Worm (Caenorhabditis elegans) whole organism, L3 larva: Measurements from ENCODE around the gene D2023.6.

Source experiments
- R02D3.7 ChIP-seq: fragments of 150-350 bp; optimal IDR thresholded peaks from 2 replicates; lab custom pipeline; 2014; ENCODE audit warnings: missing biosample characterization, missing genetic modification characterization
- ZK546.5 ChIP-seq: sonication (generic microtip); optimal IDR thresholded peaks from 2 replicates; lab custom pipeline; 2017; ENCODE audit warnings: missing biosample characterization, missing genetic modification characterization
- aly-2 ChIP-seq: fragments of 150-350 bp; optimal IDR thresholded peaks from 2 replicates; lab custom pipeline; 2014; ENCODE audit warnings: missing biosample characterization, missing genetic modification characterization
- ama-1 ChIP-seq: fragments of 150-350 bp; optimal IDR thresholded peaks from 2 replicates; lab custom pipeline; 2018
- ceh-16 ChIP-seq: sonication (generic microtip); optimal IDR thresholded peaks from 2 replicates; lab custom pipeline; 2017; ENCODE audit warnings: missing biosample characterization, missing genetic modification characterization
- ceh-82 ChIP-seq: fragments of 150-350 bp; optimal IDR thresholded peaks from 2 replicates; lab custom pipeline; 2014; ENCODE audit warnings: missing biosample characterization, missing genetic modification characterization
- daf-12 ChIP-seq: fragments of 150-350 bp; optimal IDR thresholded peaks from 2 replicates; lab custom pipeline; 2014; ENCODE audit warnings: missing biosample characterization, missing genetic modification reagents, missing genetic modification characterization
- egl-27 ChIP-seq: sonication (generic microtip); optimal IDR thresholded peaks from 4 replicates; lab custom pipeline; 2017; ENCODE audit warnings: missing biosample characterization, missing genetic modification reagents, missing genetic modification characterization
- egl-5 ChIP-seq: fragments of 150-350 bp; optimal IDR thresholded peaks from 2 replicates; lab custom pipeline; 2017; ENCODE audit warnings: missing biosample characterization, missing genetic modification reagents, missing genetic modification characterization, inconsistent platforms
- elt-2 ChIP-seq: sonication (generic microtip); optimal IDR thresholded peaks from 2 replicates; lab custom pipeline; 2016; ENCODE audit warnings: missing genetic modification reagents, mild to moderate bottlenecking, missing genetic modification characterization, missing compliant biosample characterization
- elt-3 ChIP-seq, 3 experiments: fragments of 150-350 bp in 1 of 3; sonication (generic microtip) in 2 of 3; optimal IDR thresholded peaks; 2 replicates in 2 of 3; 4 replicates in 1 of 3; lab custom pipeline; 2014 to 2017; ENCODE audit warnings: missing biosample characterization in 3 of 3, missing genetic modification characterization in 3 of 3
- eor-1 ChIP-seq, 2 experiments: fragments of 150-350 bp; optimal IDR thresholded peaks; 2 replicates each; lab custom pipeline; 2014 to 2018; ENCODE audit warnings: missing biosample characterization in 2 of 2, missing genetic modification characterization in 2 of 2
- fkh-10 ChIP-seq: sonication (generic microtip); optimal IDR thresholded peaks from 2 replicates; lab custom pipeline; 2017; ENCODE audit warnings: missing biosample characterization, missing genetic modification reagents, missing genetic modification characterization
- fkh-2 ChIP-seq: fragments of 150-350 bp; optimal IDR thresholded peaks from 2 replicates; lab custom pipeline; 2014; ENCODE audit warnings: missing biosample characterization, missing genetic modification reagents, missing genetic modification characterization
- hmg-11 ChIP-seq: sonication (generic microtip); optimal IDR thresholded peaks from 2 replicates; lab custom pipeline; 2016; ENCODE audit warnings: missing genetic modification characterization, missing compliant biosample characterization
- lin-15B ChIP-seq: fragments of 150-350 bp; optimal IDR thresholded peaks from 2 replicates; lab custom pipeline; 2014; ENCODE audit warnings: missing biosample characterization, missing genetic modification characterization
- lsy-12 ChIP-seq: sonication (generic microtip); optimal IDR thresholded peaks from 2 replicates; lab custom pipeline; 2016; ENCODE audit warnings: mild to moderate bottlenecking, missing genetic modification characterization, missing compliant biosample characterization
- mdl-1 ChIP-seq: fragments of 150-350 bp; optimal IDR thresholded peaks from 2 replicates; lab custom pipeline; 2014; ENCODE audit warnings: missing biosample characterization, missing genetic modification characterization
- nfya-1 ChIP-seq: sonication (generic microtip); optimal IDR thresholded peaks from 2 replicates; lab custom pipeline; 2017; ENCODE audit warnings: missing genetic modification characterization, mild to moderate bottlenecking, missing compliant biosample characterization, antibody characterized with exemption, moderate library complexity; ENCODE audit not compliant: insufficient read depth
- nhr-11 ChIP-seq: fragments of 150-350 bp; optimal IDR thresholded peaks from 2 replicates; lab custom pipeline; 2014; ENCODE audit warnings: missing biosample characterization, missing genetic modification characterization
- nhr-23 ChIP-seq: fragments of 150-350 bp; optimal IDR thresholded peaks from 2 replicates; lab custom pipeline; 2014; ENCODE audit warnings: missing biosample characterization, missing genetic modification reagents, missing genetic modification characterization
- nhr-237 ChIP-seq: fragments of 150-350 bp; optimal IDR thresholded peaks from 2 replicates; lab custom pipeline; 2014; ENCODE audit warnings: missing biosample characterization, missing genetic modification characterization
- nhr-25 ChIP-seq: sonication (generic microtip); optimal IDR thresholded peaks from 2 replicates; lab custom pipeline; 2017; ENCODE audit warnings: missing biosample characterization, missing genetic modification characterization
- nhr-28 ChIP-seq: fragments of 150-350 bp; optimal IDR thresholded peaks from 2 replicates; lab custom pipeline; 2014; ENCODE audit warnings: missing biosample characterization, missing genetic modification characterization
- nhr-43 ChIP-seq: sonication (generic microtip); optimal IDR thresholded peaks from 2 replicates; lab custom pipeline; 2016; ENCODE audit warnings: mild to moderate bottlenecking, missing genetic modification characterization, missing compliant biosample characterization; ENCODE audit not compliant: poor library complexity, severe bottlenecking
- nhr-76 ChIP-seq: fragments of 150-350 bp; sonication (generic microtip); optimal IDR thresholded peaks from 5 replicates; lab custom pipeline; 2014; ENCODE audit warnings: missing biosample characterization, missing genetic modification characterization
- nhr-77 ChIP-seq: fragments of 150-350 bp; optimal IDR thresholded peaks from 2 replicates; lab custom pipeline; 2014; ENCODE audit warnings: missing biosample characterization, missing genetic modification characterization
- pha-4 ChIP-seq: fragments of 150-350 bp; optimal IDR thresholded peaks from 2 replicates; lab custom pipeline; 2014; ENCODE audit warnings: missing biosample characterization, missing genetic modification reagents, missing genetic modification characterization
- skn-1 ChIP-seq: fragments of 150-350 bp; optimal IDR thresholded peaks from 2 replicates; lab custom pipeline; 2014; ENCODE audit warnings: missing biosample characterization, missing genetic modification characterization
- snpc-4 ChIP-seq: fragments of 150-350 bp; optimal IDR thresholded peaks from 2 replicates; lab custom pipeline; 2014; ENCODE audit warnings: missing biosample characterization, missing genetic modification characterization
- tbx-2 ChIP-seq: sonication (generic microtip); optimal IDR thresholded peaks from 2 replicates; lab custom pipeline; 2016; ENCODE audit warnings: mild to moderate bottlenecking, missing genetic modification characterization, missing compliant biosample characterization
- unc-39 ChIP-seq: sonication (generic microtip); optimal IDR thresholded peaks from 4 replicates; lab custom pipeline; 2017; ENCODE audit warnings: missing biosample characterization, missing genetic modification characterization
- unc-62 ChIP-seq: fragments of 150-350 bp; sonication (generic microtip); optimal IDR thresholded peaks from 4 replicates; lab custom pipeline; 2014; ENCODE audit warnings: missing biosample characterization, missing genetic modification reagents, missing genetic modification characterization
- ztf-11 ChIP-seq: fragments of 150-350 bp; optimal IDR thresholded peaks from 2 replicates; lab custom pipeline; 2014; ENCODE audit warnings: missing biosample characterization, missing genetic modification characterization
- ztf-4 ChIP-seq: fragments of 150-350 bp; optimal IDR thresholded peaks from 2 replicates; lab custom pipeline; 2014; ENCODE audit warnings: missing biosample characterization, missing genetic modification characterization

The D2023.6 gene

DNA sequence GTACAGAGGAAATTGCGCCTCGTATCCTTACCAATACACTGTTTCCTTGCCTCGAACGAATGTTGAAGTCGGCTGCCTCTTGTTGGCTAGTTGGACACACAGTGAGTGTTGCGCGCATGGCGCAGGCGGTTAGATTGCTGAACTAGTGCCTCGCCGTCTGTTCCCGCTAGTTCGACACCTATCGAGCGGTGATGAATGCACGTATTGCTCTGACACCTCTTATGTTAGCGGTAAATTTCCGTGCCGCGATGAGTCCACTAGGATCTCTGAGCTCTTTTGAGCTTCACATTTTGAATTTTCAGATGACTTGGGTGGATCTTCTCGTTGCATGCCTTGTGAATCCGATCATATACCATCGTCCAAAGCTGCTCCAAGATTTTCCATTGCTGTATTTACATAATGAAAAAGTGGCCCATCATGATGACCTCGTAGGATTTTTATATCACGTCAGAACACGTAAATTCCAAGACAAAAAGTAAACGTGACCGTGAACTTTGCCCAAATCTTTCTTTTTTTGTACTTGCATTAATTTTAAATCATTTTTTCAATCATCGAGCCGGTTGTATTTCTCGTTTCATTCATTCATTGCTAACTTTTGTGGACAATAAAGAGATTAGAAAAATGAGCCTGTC lies 44.2 kb upstream of the D2023.6 start, which contains the start of gene F55A11.11 (continued):
- TF ChIP-seq tbx-2 = peak; percentile 78
- peak in 1 of 3 experiments; percentile 4 for TF ChIP-seq elt-3 (tag; optimal IDR thresholded peaks at IDR 0.05; lab: Kevin White, UChicago)
- TF ChIP-seq lsy-12 (tag; lab: Kevin White, UChicago) = peak; percentile 85
- peak; percentile 58 for TF ChIP-seq nfya-1 (tag; lab: Kevin White, UChicago)
- no peak for TF ChIP-seq ceh-82 (tag; lab: Kevin White, UChicago)
- TF ChIP-seq nhr-25 = peak; percentile 65
- peak; percentile 75 for TF ChIP-seq ztf-4
- TF ChIP-seq egl-5 (tag; lab: Kevin White, UChicago) = peak; percentile 64
- no peak for TF ChIP-seq fkh-2 (tag; lab: Kevin White, UChicago)
- no peak for TF ChIP-seq nhr-76 (tag; lab: Kevin White, UChicago)
- TF ChIP-seq R02D3.7 = peak; percentile 13
- peak; percentile 80 for TF ChIP-seq ama-1 (lab: Kevin White, UChicago)
- TF ChIP-seq nhr-23 (tag; lab: Kevin White, UChicago) = peak; percentile 60

DNA sequence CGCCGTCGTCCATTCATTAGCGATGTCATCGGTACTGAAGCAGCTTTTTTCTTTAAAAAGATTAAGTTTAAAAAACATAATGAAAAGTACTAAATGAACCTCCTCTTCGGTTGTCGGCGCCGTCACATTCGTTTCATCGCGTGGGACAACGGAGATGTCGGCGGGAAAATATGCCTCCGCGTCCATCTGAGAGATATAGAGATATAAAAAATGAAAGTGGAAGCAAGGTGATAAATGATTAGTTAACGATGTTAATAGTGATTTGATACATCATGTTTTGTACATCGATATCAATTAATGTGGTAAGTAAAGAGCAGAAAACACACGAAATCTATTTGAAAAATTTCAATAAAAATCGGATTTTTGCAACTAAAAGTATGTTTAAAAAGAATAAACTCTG lies 39.9 kb upstream of the D2023.6 start, which contains the start of gene F55A11.7:
Gene F55A11.7, minus strand, starts transcription at position 186 of the 400 bp plus-strand sequence.
- TF ChIP-seq aly-2 (tag; lab: Kevin White, UChicago) = no peak
- no peak for TF ChIP-seq mdl-1
- no peak for TF ChIP-seq egl-27 (tag; lab: Kevin White, UChicago)
- no peak for TF ChIP-seq nhr-11

DNA sequence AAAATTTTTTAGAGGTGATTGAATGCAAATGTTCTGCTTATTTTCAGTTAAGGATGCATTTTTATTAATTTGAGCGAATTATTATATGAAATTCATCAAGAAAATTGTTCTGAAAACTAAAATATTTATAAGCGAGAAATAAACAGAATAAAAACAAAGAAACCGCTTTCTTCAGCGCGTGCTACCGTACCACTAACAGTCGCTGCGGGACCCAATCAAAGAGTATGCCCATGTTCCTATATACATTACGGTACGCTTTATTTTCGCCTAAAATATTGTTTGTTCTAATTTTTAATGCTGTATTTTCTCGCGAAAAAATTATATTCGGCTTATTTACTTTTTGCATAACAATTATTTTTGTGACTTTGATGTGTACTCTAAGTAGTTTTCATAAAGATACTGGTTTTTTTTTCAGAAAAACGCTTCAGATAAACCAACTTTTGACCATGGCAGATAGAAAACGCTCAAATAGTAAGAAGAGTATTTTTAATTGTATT lies 39.4 kb upstream of the D2023.6 start, which contains the start of gene F55A11.8:
Gene F55A11.8, plus strand, starts transcription at position 447 of the 497 bp plus-strand sequence.
- TF ChIP-seq elt-2 (tag; lab: Kevin White, UChicago) = no peak
- TF ChIP-seq egl-27 (tag; lab: Kevin White, UChicago) = no peak
- no peak for TF ChIP-seq mdl-1
- no peak for TF ChIP-seq unc-62 (GFP tag; lab: Kevin White, UChicago)
- no peak for TF ChIP-seq fkh-10 (GFP tag; lab: Kevin White, UChicago)
- no peak for TF ChIP-seq hmg-11 (tag; lab: Kevin White, UChicago)
- TF ChIP-seq nhr-11 = no peak
- TF ChIP-seq ceh-82 (tag; lab: Kevin White, UChicago) = no peak
- TF ChIP-seq eor-1 (tag; optimal IDR thresholded peaks at IDR 0.05; lab: Kevin White, UChicago) = no peak
- TF ChIP-seq pha-4 (tag; lab: Kevin White, UChicago) = no peak
- TF ChIP-seq nfya-1 (tag; lab: Kevin White, UChicago) = no peak
- TF ChIP-seq unc-39 (tag; lab: Kevin White, UChicago) = no peak
- no peak for TF ChIP-seq ceh-16 (tag; lab: Kevin White, UChicago)
- no peak for TF ChIP-seq nhr-77
- no peak for TF ChIP-seq nhr-76 (tag; lab: Kevin White, UChicago)
- no peak for TF ChIP-seq lin-15B (tag; lab: Kevin White, UChicago)

DNA sequence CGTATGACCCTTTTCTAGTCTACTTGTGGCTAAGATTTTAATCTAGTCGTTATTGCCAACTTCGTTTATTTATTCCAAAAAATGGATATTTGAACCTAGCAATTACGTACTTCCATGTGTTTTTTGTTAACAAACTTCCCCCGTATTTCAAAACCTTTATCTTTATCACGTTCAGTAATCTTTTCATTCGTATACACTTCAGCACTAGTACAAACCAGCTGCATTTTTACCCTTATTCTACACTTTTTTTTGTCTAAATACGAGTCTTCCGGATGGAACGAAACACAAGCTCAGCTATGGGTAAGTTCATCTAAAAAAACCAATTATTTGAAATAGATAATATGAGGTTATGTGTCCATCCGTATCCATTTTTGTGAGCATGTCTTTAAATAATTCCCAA lies 37.7 kb upstream of the D2023.6 start, which contains the start of gene D2023.1:
Gene D2023.1, plus strand, starts transcription at position 77 of the 400 bp plus-strand sequence.
- TF ChIP-seq elt-2 (tag; lab: Kevin White, UChicago) (no peak), daf-12 (tag; lab: Kevin White, UChicago) (no peak), hmg-11 (tag; lab: Kevin White, UChicago) (no peak), ZK546.5 (tag; lab: Kevin White, UChicago) (no peak), ceh-82 (tag; lab: Kevin White, UChicago) (no peak)

DNA sequence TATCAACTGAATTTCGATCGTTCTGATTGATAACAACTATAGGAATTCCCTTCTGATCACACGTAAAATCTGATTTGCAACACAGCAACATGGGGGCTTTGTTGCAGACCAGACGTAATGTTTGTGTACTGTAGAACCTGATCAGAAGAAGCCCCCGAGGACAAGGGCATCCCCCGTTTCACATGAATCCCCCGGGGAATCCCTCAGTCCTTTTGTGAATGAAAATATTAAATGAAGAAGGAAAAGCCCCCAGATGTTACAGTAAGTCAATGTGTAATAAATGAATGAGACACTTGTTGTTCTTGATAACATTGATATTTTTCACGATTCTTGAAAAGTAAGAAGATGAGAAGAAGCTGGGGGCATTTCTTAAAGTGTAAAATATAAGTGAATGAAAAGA lies 33.0 kb upstream of the D2023.6 start:
- TF ChIP-seq nhr-28 (tag; lab: Kevin White, UChicago) = no peak
- no peak for TF ChIP-seq nhr-11
- TF ChIP-seq nhr-43 (tag; lab: Kevin White, UChicago) = peak; percentile 52
- TF ChIP-seq elt-3 (tag; optimal IDR thresholded peaks at IDR 0.05; lab: Kevin White, UChicago) = no peak
- TF ChIP-seq elt-2 (tag; lab: Kevin White, UChicago) = no peak
- no peak for TF ChIP-seq lin-15B (tag; lab: Kevin White, UChicago)
- TF ChIP-seq unc-62 (GFP tag; lab: Kevin White, UChicago) = no peak
- no peak for TF ChIP-seq nhr-237 (tag; lab: Kevin White, UChicago)
- no peak for TF ChIP-seq skn-1 (tag; lab: Kevin White, UChicago)
- TF ChIP-seq snpc-4 (tag; lab: Kevin White, UChicago) = no peak
- TF ChIP-seq nhr-25 = peak; percentile 64
- TF ChIP-seq tbx-2 = no peak
- TF ChIP-seq ztf-11 (tag; lab: Kevin White, UChicago) = no peak
